Fruit fly (Drosophila melanogaster) whole organism, embryonic: ENCODE results near the gene mop.

Experiments used
- CG10565 ChIP-seq: fragments of 200-800 bp; sonication (Bioruptor generic); optimal IDR thresholded peaks from 3 replicates; lab custom pipeline; 2016; ENCODE audit warnings: missing biosample characterization, mild to moderate bottlenecking, missing genetic modification characterization
- CG10654 ChIP-seq: fragments of 200-800 bp; sonication (Bioruptor generic); optimal IDR thresholded peaks from 2 replicates; lab custom pipeline; 2016; ENCODE audit warnings: missing biosample characterization, missing genetic modification characterization
- CG11456 ChIP-seq: fragments of 200-800 bp; sonication (Bioruptor generic); IDR thresholded peaks from 3 replicates; pipeline ENCODE4 v1.3.6; 2022; ENCODE audit warnings: missing biosample characterization, missing genetic modification characterization
- CG12155 ChIP-seq: fragments of 200-800 bp; sonication (Bioruptor generic); optimal IDR thresholded peaks from 3 replicates; lab custom pipeline; 2016; ENCODE audit warnings: missing biosample characterization, missing genetic modification characterization
- CG12219 ChIP-seq: fragments of 200-800 bp; sonication (Bioruptor generic); optimal IDR thresholded peaks from 3 replicates; lab custom pipeline; 2018; ENCODE audit warnings: missing biosample characterization, mild to moderate bottlenecking, missing genetic modification characterization
- CG12299 ChIP-seq: fragments of 200-800 bp; sonication (Bioruptor generic); optimal IDR thresholded peaks from 2 replicates; lab custom pipeline; 2018; ENCODE audit warnings: missing biosample characterization, mild to moderate bottlenecking, missing genetic modification characterization
- CG1233 ChIP-seq: fragments of 200-800 bp; sonication (Bioruptor generic); optimal IDR thresholded peaks from 4 replicates; lab custom pipeline; 2018; ENCODE audit warnings: missing biosample characterization, mild to moderate bottlenecking, missing genetic modification characterization
- CG14014 ChIP-seq: fragments of 200-800 bp; sonication (Bioruptor generic); IDR thresholded peaks from 2 replicates; pipeline ENCODE4 v1.3.6; 2022; ENCODE audit warnings: missing biosample characterization, missing genetic modification characterization
- CG14860 ChIP-seq: fragments of 200-800 bp; sonication (Bioruptor generic); IDR thresholded peaks from 3 replicates; pipeline ENCODE4 v1.3.6; 2022; ENCODE audit warnings: missing biosample characterization, missing genetic modification characterization; ENCODE audit not compliant: partially characterized antibody
- CG17186 ChIP-seq: fragments of 200-800 bp; sonication (Bioruptor generic); optimal IDR thresholded peaks from 3 replicates; lab custom pipeline; 2017; ENCODE audit warnings: missing biosample characterization, missing genetic modification reagents, missing genetic modification characterization
- CG17359 ChIP-seq: fragments of 200-800 bp; sonication (Bioruptor generic); optimal IDR thresholded peaks from 3 replicates; lab custom pipeline; 2018; ENCODE audit warnings: missing biosample characterization, mild to moderate bottlenecking, missing genetic modification characterization, moderate library complexity
- CG17802 ChIP-seq: fragments of 200-800 bp; sonication (Bioruptor generic); optimal IDR thresholded peaks from 2 replicates; lab custom pipeline; 2018; ENCODE audit warnings: missing biosample characterization, mild to moderate bottlenecking, missing genetic modification characterization, moderate library complexity
- CG17912 ChIP-seq: fragments of 200-800 bp; sonication (Bioruptor generic); optimal IDR thresholded peaks from 2 replicates; lab custom pipeline; 2018; ENCODE audit warnings: missing biosample characterization, mild to moderate bottlenecking, missing genetic modification characterization
- CG18476 ChIP-seq: fragments of 200-800 bp; sonication (Bioruptor generic); optimal IDR thresholded peaks from 2 replicates; lab custom pipeline; 2016; ENCODE audit warnings: missing biosample characterization, mild to moderate bottlenecking, missing genetic modification characterization
- CG2678 ChIP-seq: fragments of 200-800 bp; sonication (Bioruptor generic); optimal IDR thresholded peaks from 3 replicates; lab custom pipeline; 2019; ENCODE audit warnings: missing biosample characterization, mild to moderate bottlenecking, missing genetic modification characterization, moderate library complexity
- CG33557 ChIP-seq: fragments of 200-800 bp; sonication (Bioruptor generic); optimal IDR thresholded peaks from 2 replicates; lab custom pipeline; 2019; ENCODE audit warnings: missing biosample characterization, mild to moderate bottlenecking, missing genetic modification characterization, moderate library complexity
- CG4820 ChIP-seq: fragments of 200-800 bp; sonication (Bioruptor generic); optimal IDR thresholded peaks from 3 replicates; lab custom pipeline; 2016; ENCODE audit warnings: missing biosample characterization, missing genetic modification characterization
- CG5245 ChIP-seq: fragments of 200-800 bp; sonication (Bioruptor generic); optimal IDR thresholded peaks from 3 replicates; lab custom pipeline; 2016; ENCODE audit warnings: missing biosample characterization, missing genetic modification characterization
- CG8478 ChIP-seq: fragments of >200 bp; optimal IDR thresholded peaks from 2 replicates; lab custom pipeline; 2018
- CG9437 ChIP-seq: fragments of 200-800 bp; sonication (Bioruptor generic); optimal IDR thresholded peaks from 2 replicates; lab custom pipeline; 2018; ENCODE audit warnings: missing biosample characterization, mild to moderate bottlenecking, missing genetic modification characterization
- D19B ChIP-seq: fragments of 200-800 bp; sonication (Bioruptor generic); optimal IDR thresholded peaks from 2 replicates; lab custom pipeline; 2017; ENCODE audit warnings: missing biosample characterization, mild to moderate bottlenecking, missing genetic modification characterization
- Dp ChIP-seq: fragments of 200-800 bp; sonication (Bioruptor generic); optimal IDR thresholded peaks from 2 replicates; lab custom pipeline; 2018; ENCODE audit warnings: missing biosample characterization, mild to moderate bottlenecking, missing genetic modification characterization, moderate library complexity
- E2f2 ChIP-seq: fragments of 200-800 bp; sonication (Bioruptor generic); IDR thresholded peaks from 2 replicates; pipeline ENCODE4 v1.3.6; 2022; ENCODE audit warnings: missing biosample characterization, missing genetic modification characterization
- GATAe ChIP-seq: fragments of 200-800 bp; sonication (Bioruptor generic); conservative IDR thresholded peaks from 2 replicates; pipeline ENCODE4 v1.3.6; 2022; ENCODE audit warnings: missing biosample characterization, missing genetic modification characterization
- HLH4C ChIP-seq: fragments of 200-800 bp; sonication (Bioruptor generic); IDR thresholded peaks from 3 replicates; pipeline ENCODE4 v1.3.6; 2022; ENCODE audit warnings: missing biosample characterization, missing genetic modification characterization; ENCODE audit not compliant: partially characterized antibody
- PHDP ChIP-seq: fragments of 200-800 bp; sonication (Bioruptor generic); optimal IDR thresholded peaks from 3 replicates; lab custom pipeline; 2018; ENCODE audit warnings: missing biosample characterization, mild to moderate bottlenecking, missing genetic modification characterization, moderate library complexity
- abd-A ChIP-seq: fragments of 200-800 bp; sonication (Bioruptor generic); optimal IDR thresholded peaks from 3 replicates; lab custom pipeline; 2019; ENCODE audit warnings: missing biosample characterization, mild to moderate bottlenecking, missing genetic modification characterization, moderate library complexity
- cwo ChIP-seq: fragments of 200-800 bp; sonication (Bioruptor generic); optimal IDR thresholded peaks from 3 replicates; lab custom pipeline; 2017; ENCODE audit warnings: missing biosample characterization, missing genetic modification characterization, mild to moderate bottlenecking, moderate library complexity, missing genetic modification reagents
- dan ChIP-seq: fragments of 200-800 bp; sonication (Bioruptor generic); IDR thresholded peaks from 2 replicates; pipeline ENCODE4 v1.3.6; 2022; ENCODE audit warnings: missing biosample characterization, missing genetic modification characterization
- dm ChIP-seq: fragments of 200-800 bp; sonication (Bioruptor generic); optimal IDR thresholded peaks from 3 replicates; lab custom pipeline; 2016; ENCODE audit warnings: missing biosample characterization, missing genetic modification characterization
- dmrt99B ChIP-seq: fragments of 200-800 bp; sonication (Bioruptor generic); optimal IDR thresholded peaks from 2 replicates; lab custom pipeline; 2018; ENCODE audit warnings: missing biosample characterization, mild to moderate bottlenecking, missing genetic modification characterization, moderate library complexity
- dpn ChIP-seq, 2 experiments: fragments of 200-800 bp; sonication (Bioruptor generic); optimal IDR thresholded peaks; 3 replicates each; lab custom pipeline; 2016; ENCODE audit warnings: missing biosample characterization in 2 of 2, missing genetic modification characterization in 2 of 2
- gcm ChIP-seq: fragments of 200-800 bp; sonication (Bioruptor generic); optimal IDR thresholded peaks from 2 replicates; lab custom pipeline; 2019; ENCODE audit warnings: missing biosample characterization, mild to moderate bottlenecking, missing genetic modification characterization, moderate library complexity
- kay ChIP-seq: fragments of 200-800 bp; sonication (Bioruptor generic); optimal IDR thresholded peaks from 2 replicates; lab custom pipeline; 2016; ENCODE audit warnings: missing biosample characterization, missing genetic modification characterization
- lmd ChIP-seq: fragments of 200-800 bp; sonication (Bioruptor generic); IDR thresholded peaks from 2 replicates; pipeline ENCODE4 v1.3.6; 2022; ENCODE audit warnings: missing biosample characterization, missing genetic modification characterization
- mam ChIP-seq: fragments of 200-800 bp; sonication (Bioruptor generic); optimal IDR thresholded peaks from 3 replicates; lab custom pipeline; 2016; ENCODE audit warnings: missing biosample characterization, missing genetic modification characterization
- nerfin-2 ChIP-seq: fragments of 200-800 bp; sonication (Bioruptor generic); IDR thresholded peaks from 2 replicates; pipeline ENCODE4 v1.3.6; 2022; ENCODE audit warnings: missing biosample characterization, missing genetic modification characterization; ENCODE audit not compliant: partially characterized antibody
- org-1 ChIP-seq: fragments of 200-800 bp; sonication (Bioruptor generic); optimal IDR thresholded peaks from 2 replicates; lab custom pipeline; 2017; ENCODE audit warnings: missing biosample characterization, missing genetic modification characterization
- p53 ChIP-seq: fragments of 200-800 bp; sonication (Bioruptor generic); optimal IDR thresholded peaks from 2 replicates; lab custom pipeline; 2016; ENCODE audit warnings: missing biosample characterization, missing genetic modification characterization
- peb ChIP-seq: fragments of 200-800 bp; sonication (Bioruptor generic); IDR thresholded peaks from 2 replicates; pipeline ENCODE4 v1.3.6; 2022; ENCODE audit warnings: missing biosample characterization, missing genetic modification characterization
- pita ChIP-seq: fragments of 200-800 bp; sonication (Bioruptor generic); optimal IDR thresholded peaks from 2 replicates; lab custom pipeline; 2017; ENCODE audit warnings: missing biosample characterization, mild to moderate bottlenecking, missing genetic modification characterization
- prd ChIP-seq, 3 experiments: fragments of >200 bp in 2 of 3; fragments of 200-800 bp in 1 of 3; sonication (Bioruptor generic) in 1 of 3; optimal IDR thresholded peaks in 2 of 3; IDR thresholded peaks in 1 of 3; 2 replicates in 2 of 3; 3 replicates in 1 of 3; pipeline versions ENCODE4 v1.3.6 to Lab custom; 2017 to 2022; ENCODE audit warnings: missing biosample characterization in 1 of 3, missing genetic modification characterization in 1 of 3
- ro ChIP-seq: fragments of 200-800 bp; sonication (Bioruptor generic); IDR thresholded peaks from 2 replicates; pipeline ENCODE4 v1.3.6; 2022; ENCODE audit warnings: missing biosample characterization, missing genetic modification characterization
- sc ChIP-seq, 3 experiments: fragments of >200 bp in 2 of 3; fragments of 200-800 bp in 1 of 3; sonication (Bioruptor generic) in 1 of 3; optimal IDR thresholded peaks; 2 replicates in 2 of 3; 3 replicates in 1 of 3; lab custom pipeline; 2017; ENCODE audit warnings: mild to moderate bottlenecking in 1 of 3, missing biosample characterization in 1 of 3, missing genetic modification characterization in 1 of 3, missing genetic modification reagents in 1 of 3
- sima ChIP-seq: fragments of 200-800 bp; sonication (Bioruptor generic); optimal IDR thresholded peaks from 2 replicates; lab custom pipeline; 2016; ENCODE audit warnings: missing biosample characterization, missing genetic modification characterization
- tap ChIP-seq: fragments of 200-800 bp; optimal IDR thresholded peaks from 3 replicates; lab custom pipeline; 2019; ENCODE audit warnings: missing biosample characterization, mild to moderate bottlenecking, missing genetic modification characterization, moderate library complexity
- tna ChIP-seq: fragments of 200-800 bp; sonication (Bioruptor generic); IDR thresholded peaks from 2 replicates; pipeline ENCODE4 v1.3.6; 2022; ENCODE audit warnings: missing biosample characterization, missing genetic modification characterization; ENCODE audit not compliant: partially characterized antibody
- unc-4 ChIP-seq: fragments of 200-800 bp; sonication (Bioruptor generic); IDR thresholded peaks from 2 replicates; pipeline ENCODE4 v1.3.6; 2022; ENCODE audit warnings: missing biosample characterization, missing genetic modification characterization; ENCODE audit not compliant: partially characterized antibody
- wek ChIP-seq: fragments of 200-800 bp; sonication (Bioruptor generic); optimal IDR thresholded peaks from 3 replicates; lab custom pipeline; 2018; ENCODE audit warnings: missing biosample characterization, mild to moderate bottlenecking, missing genetic modification characterization, moderate library complexity
- zf30C ChIP-seq: fragments of 200-800 bp; sonication (Bioruptor generic); optimal IDR thresholded peaks from 3 replicates; lab custom pipeline; 2018; ENCODE audit warnings: missing biosample characterization, mild to moderate bottlenecking, missing genetic modification characterization

Gene mop

dm6 chr3L:14780187-14780586 is 4.3 kb upstream of the mop start (continued):
- no peak for TF ChIP-seq CG5245
- TF ChIP-seq p53 (GFP tag; lab: Kevin White, UChicago), result no peak
- TF ChIP-seq sima (GFP tag; lab: Kevin White, UChicago), result peak; percentile 6
- TF ChIP-seq CG14014, result peak; percentile 62; the same call in 1 of the 2 replicates
- peak; percentile 40 for TF ChIP-seq PHDP
- TF ChIP-seq CG1233 (GFP tag; lab: Kevin White, UChicago), result peak; percentile 44
- TF ChIP-seq tna (GFP tag; lab: Robert Waterston, UW), result no peak
- TF ChIP-seq HLH4C, result no peak
- TF ChIP-seq cwo (GFP tag; lab: Kevin White, UChicago), result no peak
- TF ChIP-seq CG33557 (GFP tag; lab: Kevin White, UChicago), result peak; percentile 41
- peak; percentile 51 for TF ChIP-seq CG17912
- no peak for TF ChIP-seq dan (GFP tag; lab: Robert Waterston, UW)
- no peak for TF ChIP-seq GATAe
- TF ChIP-seq Dp (GFP tag; lab: Kevin White, UChicago), result no peak
- no peak for TF ChIP-seq CG8478 (lab: Kevin White, UChicago)
- TF ChIP-seq ro, result no peak
- no peak for TF ChIP-seq CG4820 (GFP tag; lab: Kevin White, UChicago)
- TF ChIP-seq sc (optimal IDR thresholded peaks at IDR 0.05; lab: Kevin White, UChicago), result no peak
- TF ChIP-seq sc (GFP tag; optimal IDR thresholded peaks at IDR 0.05; lab: Kevin White, UChicago), result peak; percentile 49
- TF ChIP-seq E2f2 (GFP tag; lab: Robert Waterston, UW), result no peak
- TF ChIP-seq dpn (GFP tag; optimal IDR thresholded peaks at IDR 0.05; lab: Kevin White, UChicago), result no peak
- TF ChIP-seq tap (tag; lab: Kevin White, UChicago), result no peak
- TF ChIP-seq abd-A (tag; lab: Kevin White, UChicago), result no peak
- TF ChIP-seq zf30C, result no peak
- TF ChIP-seq unc-4 (GFP tag; lab: Robert Waterston, UW), result no peak
- TF ChIP-seq CG17359 (tag; lab: Kevin White, UChicago), result peak; percentile 50
- no peak for TF ChIP-seq prd (optimal IDR thresholded peaks at IDR 0.05; lab: Kevin White, UChicago)
- no peak for TF ChIP-seq prd (GFP tag; IDR thresholded peaks at IDR 0.05; lab: Robert Waterston, UW)
- TF ChIP-seq lmd (GFP tag; lab: Robert Waterston, UW), result no peak
- no peak for TF ChIP-seq CG10565
- TF ChIP-seq dm (GFP tag; lab: Kevin White, UChicago), result no peak
- TF ChIP-seq org-1 (GFP tag; lab: Kevin White, UChicago), result peak; percentile 32
- TF ChIP-seq CG12219 (GFP tag; lab: Kevin White, UChicago), result peak; percentile 24
- peak; percentile 51 for TF ChIP-seq CG2678
- no peak for TF ChIP-seq mam (GFP tag; lab: Kevin White, UChicago)
- peak; percentile 5 for TF ChIP-seq kay (GFP tag; lab: Kevin White, UChicago)
- TF ChIP-seq CG12299 (tag; lab: Kevin White, UChicago), result no peak
- TF ChIP-seq CG10654 (GFP tag; lab: Kevin White, UChicago), result peak; percentile 28
- no peak for TF ChIP-seq gcm (GFP tag; lab: Kevin White, UChicago)
- peak; percentile 69 for TF ChIP-seq wek (GFP tag; lab: Kevin White, UChicago)
- TF ChIP-seq dmrt99B, result peak; percentile 33
- TF ChIP-seq CG9437, result no peak
- peak; percentile 45 for TF ChIP-seq CG18476 (GFP tag; lab: Kevin White, UChicago)
- no peak for TF ChIP-seq CG12155 (GFP tag; lab: Kevin White, UChicago)
- no peak for TF ChIP-seq CG14860 (GFP tag; lab: Robert Waterston, UW)
- no peak for TF ChIP-seq nerfin-2 (GFP tag; lab: Robert Waterston, UW)
- TF ChIP-seq pita (GFP tag; lab: Kevin White, UChicago), result no peak
- no peak for TF ChIP-seq D19B
- TF ChIP-seq CG17186 (GFP tag; lab: Kevin White, UChicago), result peak; percentile 34
- TF ChIP-seq peb (GFP tag; lab: Robert Waterston, UW), result no peak
- no peak for TF ChIP-seq CG11456 (GFP tag; lab: Robert Waterston, UW)
- no peak for TF ChIP-seq CG17802
